Worm (Caenorhabditis elegans) whole organism, L4 larva: Measurements from ENCODE around the gene sra-10.

ENCODE experiments used
- ceh-32 ChIP-seq: sonication (generic microtip); optimal IDR thresholded peaks from 2 replicates; lab custom pipeline; 2016; ENCODE audit warnings: mild to moderate bottlenecking, missing genetic modification characterization, missing compliant biosample characterization; ENCODE audit not compliant: poor library complexity
- lin-13 ChIP-seq: fragments of 150-350 bp; optimal IDR thresholded peaks from 2 replicates; lab custom pipeline; 2014; ENCODE audit warnings: missing biosample characterization, missing genetic modification reagents, missing genetic modification characterization
- nhr-102 ChIP-seq: sonication (generic microtip); optimal IDR thresholded peaks from 2 replicates; lab custom pipeline; 2016; ENCODE audit warnings: mild to moderate bottlenecking, missing genetic modification characterization, moderate library complexity, missing compliant biosample characterization
- nhr-42 ChIP-seq: fragments of 200-800 bp; sonication (Bioruptor generic); IDR thresholded peaks from 2 replicates; pipeline ENCODE4 v1.3.6; 2022; ENCODE audit warnings: missing genetic modification characterization, missing compliant biosample characterization
- snpc-1.2 ChIP-seq: fragments of 200-800 bp; sonication (Bioruptor generic); IDR thresholded peaks from 2 replicates; pipeline ENCODE4 v1.3.6; 2022; ENCODE audit warnings: missing genetic modification reagents, missing genetic modification characterization, missing compliant biosample characterization
- snpc-4 ChIP-seq: fragments of 150-350 bp; optimal IDR thresholded peaks from 2 replicates; lab custom pipeline; 2014; ENCODE audit warnings: missing biosample characterization, missing genetic modification characterization

DNA sequence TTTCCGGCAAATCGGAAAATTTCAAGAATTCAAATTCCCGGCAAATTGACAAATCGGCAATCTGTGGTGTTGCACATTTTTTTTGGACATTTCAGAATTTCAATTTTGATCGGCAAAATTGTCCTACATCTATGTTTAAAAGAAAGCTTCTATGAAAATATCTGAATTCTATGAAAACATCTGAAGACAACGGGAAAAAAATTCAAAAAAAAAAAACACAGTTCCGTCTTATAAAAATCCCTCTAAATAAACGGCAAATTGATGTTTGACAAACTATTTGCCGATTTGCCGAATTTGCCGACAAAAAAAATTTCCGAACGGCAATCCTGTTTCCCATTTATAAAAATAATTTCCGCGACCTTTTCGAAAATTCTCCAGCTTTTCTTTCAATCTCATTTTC lies 19.5 kb upstream of the sra-10 start, which contains the start of gene F44F4.15:
- no peak for TF ChIP-seq ceh-32
- no peak for TF ChIP-seq lin-13 (GFP tag; lab: Kevin White, UChicago)
- TF ChIP-seq snpc-4 (tag; lab: Kevin White, UChicago) = no peak
- TF ChIP-seq snpc-1.2 = no peak
- no peak for TF ChIP-seq nhr-42 (GFP tag; lab: Robert Waterston, UW)
- TF ChIP-seq nhr-102 = no peak
